Worm (Caenorhabditis elegans): ENCODE measurements around the gene F08D12.4.

F08D12.4 gene

DNA sequence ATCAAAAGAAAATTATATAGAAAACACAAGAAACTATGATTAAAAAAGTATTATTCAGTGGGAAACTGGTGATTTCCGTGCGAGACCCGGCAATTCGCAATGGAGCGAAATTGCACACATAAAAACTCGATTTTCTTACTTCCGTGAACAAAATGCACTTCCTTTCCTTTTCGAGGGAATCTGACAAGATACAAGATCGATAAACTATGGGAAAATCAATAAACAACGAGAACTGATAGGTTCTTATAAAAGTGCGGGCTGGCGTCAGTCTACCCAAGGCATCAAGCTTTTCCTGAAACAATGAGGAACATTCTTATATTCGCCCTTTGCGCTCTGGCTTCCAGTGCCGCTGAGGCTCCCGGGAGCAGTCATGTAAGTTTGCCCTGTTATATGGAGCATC lies 24.9 kb upstream of the F08D12.4 start, which contains the start of gene F29A7.3:
Gene F29A7.3, plus strand, starts transcription at position 301 of the 400 bp plus-strand sequence.
- no peak for TF ChIP-seq B0310.2 (tag; optimal IDR thresholded peaks at IDR 0.05)
- no peak for TF ChIP-seq ceh-13 (GFP tag; optimal IDR thresholded peaks at IDR 0.05)
- TF ChIP-seq tbx-11 (GFP tag; IDR thresholded peaks at IDR 0.05) = no peak
- TF ChIP-seq tra-4 (tag; optimal IDR thresholded peaks at IDR 0.05) = no peak
- TF ChIP-seq ceh-36 (tag; optimal IDR thresholded peaks at IDR 0.05) = no peak
- TF ChIP-seq ama-1 (optimal IDR thresholded peaks at IDR 0.05) = no peak
- no peak for TF ChIP-seq pes-1 (GFP tag; IDR thresholded peaks at IDR 0.05)
- no peak for TF ChIP-seq F13C5.2 (tag; optimal IDR thresholded peaks at IDR 0.05)
- TF ChIP-seq hmg-4 (GFP tag; optimal IDR thresholded peaks at IDR 0.05) = no peak

DNA sequence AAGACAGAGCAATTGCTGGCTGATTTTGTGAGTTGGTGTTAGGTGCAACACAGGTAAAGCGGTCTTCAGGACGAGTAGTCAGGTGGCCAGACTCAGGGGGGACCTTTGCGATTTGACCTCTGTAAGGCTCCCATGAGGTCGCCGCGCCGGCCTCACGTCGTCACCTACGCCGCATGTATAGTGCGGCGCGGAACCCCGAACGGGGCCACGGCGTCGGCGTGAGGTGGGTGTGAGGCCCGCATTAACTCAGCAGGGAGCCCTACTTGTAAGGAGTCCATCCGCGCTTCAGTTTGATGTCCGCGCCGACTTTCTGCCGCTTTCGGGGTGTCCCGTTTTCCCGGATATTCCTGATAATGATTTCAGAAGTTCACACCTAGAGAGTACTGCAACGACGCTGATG lies 23.4 kb upstream of the F08D12.4 start:
- TF ChIP-seq tbx-11 (GFP tag; IDR thresholded peaks at IDR 0.05) = no peak
- no peak for TF ChIP-seq hmg-4 (GFP tag; optimal IDR thresholded peaks at IDR 0.05)

ce11 chrII:2756351-2756750 lies 21.6 kb upstream of the F08D12.4 start:
- TF ChIP-seq B0310.2 (tag; optimal IDR thresholded peaks at IDR 0.05) (no peak), tbx-11 (GFP tag; IDR thresholded peaks at IDR 0.05) (no peak), tbx-37 (GFP tag; conservative IDR thresholded peaks at IDR 0.05) (no peak), ets-7 (tag; optimal IDR thresholded peaks at IDR 0.05) (no peak), ceh-13 (GFP tag; optimal IDR thresholded peaks at IDR 0.05) (no peak), pes-1 (GFP tag; IDR thresholded peaks at IDR 0.05) (no peak), hmbx-1 (tag; optimal IDR thresholded peaks at IDR 0.05) (no peak), aly-1 (tag; optimal IDR thresholded peaks at IDR 0.05) (no peak), flt-1 (GFP tag; IDR thresholded peaks at IDR 0.05) (no peak), hmg-4 (GFP tag; optimal IDR thresholded peaks at IDR 0.05) (no peak), hnd-1 (tag; optimal IDR thresholded peaks at IDR 0.05) (no peak), ama-1 (optimal IDR thresholded peaks at IDR 0.05) (no peak), ceh-36 (tag; optimal IDR thresholded peaks at IDR 0.05) (no peak)

- TF ChIP-seq hmg-4 (GFP tag; optimal IDR thresholded peaks at IDR 0.05) (no peak), tra-4 (tag; optimal IDR thresholded peaks at IDR 0.05) (no peak), ama-1 (optimal IDR thresholded peaks at IDR 0.05) (no peak), flt-1 (GFP tag; IDR thresholded peaks at IDR 0.05) (no peak)
Observed at ce11 chrII:2757954-2758353, 20.0 kb upstream of the F08D12.4 start, which contains the start of gene F29A7.8. Gene F29A7.8, minus strand, starts transcription at chrII:2758054.

- TF ChIP-seq flt-1 (GFP tag; IDR thresholded peaks at IDR 0.05) (no peak), hnd-1 (tag; optimal IDR thresholded peaks at IDR 0.05) (no peak), hmbx-1 (tag; optimal IDR thresholded peaks at IDR 0.05) (no peak), scrt-1 (GFP tag; IDR thresholded peaks at IDR 0.05) (no peak), pes-1 (GFP tag; IDR thresholded peaks at IDR 0.05) (no peak), sea-1 (GFP tag; conservative IDR thresholded peaks at IDR 0.05) (no peak; the same call in 1 of the 2 replicates), ceh-13 (GFP tag; optimal IDR thresholded peaks at IDR 0.05) (no peak), hmg-4 (GFP tag; optimal IDR thresholded peaks at IDR 0.05) (no peak), tbx-11 (GFP tag; IDR thresholded peaks at IDR 0.05) (no peak), B0310.2 (tag; optimal IDR thresholded peaks at IDR 0.05) (no peak), aly-1 (tag; optimal IDR thresholded peaks at IDR 0.05) (no peak), ceh-36 (tag; optimal IDR thresholded peaks at IDR 0.05) (no peak), ets-7 (tag; optimal IDR thresholded peaks at IDR 0.05) (no peak), ama-1 (optimal IDR thresholded peaks at IDR 0.05) (no peak), tbx-37 (GFP tag; conservative IDR thresholded peaks at IDR 0.05) (no peak), tra-4 (tag; optimal IDR thresholded peaks at IDR 0.05) (no peak)
Observed at ce11 chrII:2758476-2758875, 19.5 kb upstream of the F08D12.4 start, which contains the start of gene fbxb-107. Gene fbxb-107, plus strand, starts transcription at chrII:2758772.

ce11 chrII:2762108-2762507 lies 15.8 kb upstream of the F08D12.4 start, which contains the start of gene fbxb-106:
Gene fbxb-106, plus strand, starts transcription at chrII:2762408.
- TF ChIP-seq tra-4 (tag; optimal IDR thresholded peaks at IDR 0.05) = no peak
- no peak for TF ChIP-seq hmg-4 (GFP tag; optimal IDR thresholded peaks at IDR 0.05)
- TF ChIP-seq scrt-1 (GFP tag; IDR thresholded peaks at IDR 0.05) = no peak
- no peak for TF ChIP-seq aly-1 (tag; optimal IDR thresholded peaks at IDR 0.05)
- TF ChIP-seq ama-1 (optimal IDR thresholded peaks at IDR 0.05) = no peak
- no peak for TF ChIP-seq sea-1 (GFP tag; conservative IDR thresholded peaks at IDR 0.05)
- no peak for TF ChIP-seq tbx-37 (GFP tag; conservative IDR thresholded peaks at IDR 0.05)
- TF ChIP-seq pes-1 (GFP tag; IDR thresholded peaks at IDR 0.05) = no peak
- no peak for TF ChIP-seq ceh-36 (tag; optimal IDR thresholded peaks at IDR 0.05)
- no peak for TF ChIP-seq hnd-1 (tag; optimal IDR thresholded peaks at IDR 0.05)
- no peak for TF ChIP-seq ceh-13 (GFP tag; optimal IDR thresholded peaks at IDR 0.05)
- TF ChIP-seq F13C5.2 (tag; optimal IDR thresholded peaks at IDR 0.05) = no peak
- TF ChIP-seq B0310.2 (tag; optimal IDR thresholded peaks at IDR 0.05) = no peak
- TF ChIP-seq tbx-11 (GFP tag; IDR thresholded peaks at IDR 0.05) = no peak
- no peak for TF ChIP-seq flt-1 (GFP tag; IDR thresholded peaks at IDR 0.05)
- no peak for TF ChIP-seq hmbx-1 (tag; optimal IDR thresholded peaks at IDR 0.05)
- no peak for TF ChIP-seq ets-7 (tag; optimal IDR thresholded peaks at IDR 0.05)

ce11 chrII:2764664-2765063 lies 13.3 kb upstream of the F08D12.4 start, which contains the start of gene fbxb-108:
Gene fbxb-108, plus strand, starts transcription at chrII:2764964.
- TF ChIP-seq hmg-4 (GFP tag; optimal IDR thresholded peaks at IDR 0.05) (no peak), hnd-1 (tag; optimal IDR thresholded peaks at IDR 0.05) (no peak), hmbx-1 (tag; optimal IDR thresholded peaks at IDR 0.05) (no peak), sea-1 (GFP tag; conservative IDR thresholded peaks at IDR 0.05) (no peak), flt-1 (GFP tag; IDR thresholded peaks at IDR 0.05) (no peak), ceh-36 (tag; optimal IDR thresholded peaks at IDR 0.05) (no peak), B0310.2 (tag; optimal IDR thresholded peaks at IDR 0.05) (no peak), tra-4 (tag; optimal IDR thresholded peaks at IDR 0.05) (no peak), ets-7 (tag; optimal IDR thresholded peaks at IDR 0.05) (no peak), ceh-13 (GFP tag; optimal IDR thresholded peaks at IDR 0.05) (no peak), scrt-1 (GFP tag; IDR thresholded peaks at IDR 0.05) (no peak), F13C5.2 (tag; optimal IDR thresholded peaks at IDR 0.05) (no peak), pes-1 (GFP tag; IDR thresholded peaks at IDR 0.05) (no peak), aly-1 (tag; optimal IDR thresholded peaks at IDR 0.05) (no peak), ama-1 (optimal IDR thresholded peaks at IDR 0.05) (no peak)

DNA sequence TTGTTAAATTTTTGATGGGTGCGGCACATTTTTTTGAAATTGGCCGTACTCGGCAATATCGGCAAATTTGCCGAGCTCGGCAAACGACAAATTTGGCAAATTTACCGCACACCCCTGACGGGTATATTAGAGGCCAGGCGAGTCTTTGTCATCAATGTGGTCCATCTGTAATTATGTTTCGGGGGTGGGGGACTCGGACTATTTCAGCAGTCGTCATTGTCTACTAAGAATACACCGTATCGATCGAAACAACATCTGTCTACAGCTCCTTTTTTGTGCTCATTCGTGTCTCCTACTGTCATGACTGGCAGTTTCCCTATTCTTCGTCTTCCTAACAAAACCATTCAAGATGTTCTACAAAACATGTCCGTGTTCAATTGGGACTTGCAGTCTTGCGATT lies 11.6 kb upstream of the F08D12.4 start, which contains the start of gene F08D12.15:
Gene F08D12.15, plus strand, starts transcription at position 301 of the 400 bp plus-strand sequence.
- TF ChIP-seq hnd-1 (tag; optimal IDR thresholded peaks at IDR 0.05) = no peak
- no peak for TF ChIP-seq ceh-13 (GFP tag; optimal IDR thresholded peaks at IDR 0.05)
- no peak for TF ChIP-seq scrt-1 (GFP tag; IDR thresholded peaks at IDR 0.05)
- no peak for TF ChIP-seq aly-1 (tag; optimal IDR thresholded peaks at IDR 0.05)
- no peak for TF ChIP-seq pes-1 (GFP tag; IDR thresholded peaks at IDR 0.05)
- TF ChIP-seq hmg-4 (GFP tag; optimal IDR thresholded peaks at IDR 0.05) = no peak
- no peak for TF ChIP-seq tra-4 (tag; optimal IDR thresholded peaks at IDR 0.05)
- TF ChIP-seq ama-1 (optimal IDR thresholded peaks at IDR 0.05) = no peak
- no peak for TF ChIP-seq B0310.2 (tag; optimal IDR thresholded peaks at IDR 0.05)
- no peak for TF ChIP-seq F13C5.2 (tag; optimal IDR thresholded peaks at IDR 0.05)
- no peak for TF ChIP-seq sea-1 (GFP tag; conservative IDR thresholded peaks at IDR 0.05)
- TF ChIP-seq tbx-37 (GFP tag; conservative IDR thresholded peaks at IDR 0.05) = no peak
- TF ChIP-seq tbx-11 (GFP tag; IDR thresholded peaks at IDR 0.05) = no peak
- TF ChIP-seq flt-1 (GFP tag; IDR thresholded peaks at IDR 0.05) = no peak

Data from whole organism, early embryonic.